Fruit fly (Drosophila melanogaster) whole organism, prepupa: Measurements from ENCODE around the gene CG42558.

Experiments used
- Blimp-1 ChIP-seq: fragments of 200-800 bp; sonication (Bioruptor generic); optimal IDR thresholded peaks from 3 replicates; lab custom pipeline; 2017; ENCODE audit warnings: missing biosample characterization, missing genetic modification characterization, mild to moderate bottlenecking, moderate library complexity, missing genetic modification reagents
- CG11294 ChIP-seq: fragments of 200-800 bp; sonication (Bioruptor generic); IDR thresholded peaks from 2 replicates; pipeline ENCODE4 v1.3.6; 2022; ENCODE audit warnings: missing biosample characterization, missing genetic modification characterization
- CG11902 ChIP-seq: fragments of 200-800 bp; sonication (Bioruptor generic); optimal IDR thresholded peaks from 3 replicates; lab custom pipeline; 2016; ENCODE audit warnings: missing biosample characterization, missing genetic modification characterization
- CG15336 ChIP-seq: fragments of 200-800 bp; sonication (Bioruptor generic); IDR thresholded peaks from 2 replicates; pipeline ENCODE4 v1.3.6; 2022; ENCODE audit warnings: missing biosample characterization, missing genetic modification characterization
- CG1621 ChIP-seq: fragments of 200-800 bp; sonication (Bioruptor generic); optimal IDR thresholded peaks from 3 replicates; lab custom pipeline; 2018; ENCODE audit warnings: missing biosample characterization, mild to moderate bottlenecking, missing genetic modification characterization
- CG16779 ChIP-seq: fragments of 200-800 bp; sonication (Bioruptor generic); optimal IDR thresholded peaks from 3 replicates; lab custom pipeline; 2017; ENCODE audit warnings: missing biosample characterization, mild to moderate bottlenecking, missing genetic modification characterization
- CG34406 ChIP-seq: fragments of 200-800 bp; sonication (Bioruptor generic); optimal IDR thresholded peaks from 3 replicates; lab custom pipeline; 2016; ENCODE audit warnings: missing biosample characterization, missing genetic modification characterization
- CG6163 ChIP-seq: fragments of 200-800 bp; sonication (Bioruptor generic); IDR thresholded peaks from 3 replicates; pipeline ENCODE4 v1.3.6; 2022; ENCODE audit warnings: missing biosample characterization, missing genetic modification characterization
- CG6276 ChIP-seq: fragments of 200-800 bp; sonication (Bioruptor generic); optimal IDR thresholded peaks from 2 replicates; lab custom pipeline; 2017; ENCODE audit warnings: missing biosample characterization, mild to moderate bottlenecking, missing genetic modification characterization
- CG6792 ChIP-seq: fragments of 200-800 bp; sonication (Bioruptor generic); optimal IDR thresholded peaks from 3 replicates; lab custom pipeline; 2016; ENCODE audit warnings: missing biosample characterization, missing genetic modification characterization
- CG7368 ChIP-seq: fragments of 200-800 bp; sonication (Bioruptor generic); optimal IDR thresholded peaks from 3 replicates; lab custom pipeline; 2016; ENCODE audit warnings: missing biosample characterization, missing genetic modification characterization
- CG8319 ChIP-seq: fragments of 200-800 bp; sonication (Bioruptor generic); optimal IDR thresholded peaks from 3 replicates; lab custom pipeline; 2016; ENCODE audit warnings: missing biosample characterization, missing genetic modification characterization
- CG8632 ChIP-seq: fragments of 200-800 bp; sonication (Bioruptor generic); optimal IDR thresholded peaks from 3 replicates; lab custom pipeline; 2016; ENCODE audit warnings: missing biosample characterization, missing genetic modification characterization
- Ets21C ChIP-seq: fragments of 200-800 bp; sonication (Bioruptor generic); optimal IDR thresholded peaks from 3 replicates; lab custom pipeline; 2016; ENCODE audit warnings: missing biosample characterization, missing genetic modification characterization
- Hr4 ChIP-seq: fragments of 200-800 bp; sonication (Bioruptor generic); optimal IDR thresholded peaks from 3 replicates; lab custom pipeline; 2016; ENCODE audit warnings: missing biosample characterization, missing genetic modification characterization
- Sox14 ChIP-seq: fragments of 200-800 bp; sonication (Bioruptor generic); optimal IDR thresholded peaks from 3 replicates; lab custom pipeline; 2016; ENCODE audit warnings: missing biosample characterization, missing genetic modification characterization
- Sox15 ChIP-seq: fragments of 200-800 bp; sonication (Bioruptor generic); optimal IDR thresholded peaks from 3 replicates; lab custom pipeline; 2016; ENCODE audit warnings: missing biosample characterization, missing genetic modification characterization
- acj6 ChIP-seq: fragments of 200-800 bp; sonication (Bioruptor generic); optimal IDR thresholded peaks from 3 replicates; lab custom pipeline; 2016; ENCODE audit warnings: missing biosample characterization, missing genetic modification characterization
- cyc ChIP-seq: fragments of 200-800 bp; sonication (Bioruptor generic); optimal IDR thresholded peaks from 3 replicates; lab custom pipeline; 2016; ENCODE audit warnings: missing biosample characterization, missing genetic modification characterization
- dac ChIP-seq: fragments of 200-800 bp; sonication (Bioruptor generic); optimal IDR thresholded peaks from 2 replicates; lab custom pipeline; 2017; ENCODE audit warnings: missing biosample characterization, mild to moderate bottlenecking, missing genetic modification characterization
- dsx ChIP-seq: fragments of 200-800 bp; optimal IDR thresholded peaks from 3 replicates; lab custom pipeline; 2019; ENCODE audit warnings: missing biosample characterization, mild to moderate bottlenecking, missing genetic modification characterization, moderate library complexity; ENCODE audit not compliant: poor library complexity, severe bottlenecking
- ss ChIP-seq, 2 experiments: fragments of 200-800 bp; sonication (Bioruptor generic); optimal IDR thresholded peaks; 2 replicates in 1 of 2; 3 replicates in 1 of 2; lab custom pipeline; 2017 to 2018; ENCODE audit warnings: mild to moderate bottlenecking in 2 of 2, missing biosample characterization in 2 of 2, missing genetic modification characterization in 2 of 2, moderate library complexity in 1 of 2

CG42558 gene

dm6 chr3R:29983073-29983544 lies 50.0 kb downstream of the CG42558 start, which contains the start of gene CG7896 (continued):
- TF ChIP-seq CG6163 (GFP tag; lab: Robert Waterston, UW) (peak; percentile 93), Ets21C (GFP tag; lab: Kevin White, UChicago) (peak; percentile 69), CG34406 (GFP tag; lab: Kevin White, UChicago) (peak; percentile 86), Hr4 (GFP tag; lab: Kevin White, UChicago) (peak; percentile 87), dsx (peak; percentile 76), CG11902 (GFP tag; lab: Kevin White, UChicago) (peak; percentile 76), CG6792 (peak; percentile 87), CG1621 (peak; percentile 50), Sox15 (GFP tag; lab: Kevin White, UChicago) (peak; percentile 75), CG11294 (peak; percentile 80), Blimp-1 (GFP tag; lab: Kevin White, UChicago) (peak; percentile 49), Sox14 (GFP tag; lab: Kevin White, UChicago) (peak; percentile 70), CG16779 (peak; percentile 51), cyc (GFP tag; lab: Kevin White, UChicago) (peak; percentile 77), dac (GFP tag; lab: Kevin White, UChicago) (peak; percentile 67), acj6 (peak; percentile 84), CG7368 (GFP tag; lab: Kevin White, UChicago) (peak; percentile 74), CG6276 (GFP tag; lab: Kevin White, UChicago) (peak; percentile 78), CG8319 (GFP tag; lab: Kevin White, UChicago) (peak; percentile 78), CG15336 (GFP tag; lab: Robert Waterston, UW) (peak; percentile 93)

- peak in 1 of 2 experiments; percentile 31 for TF ChIP-seq ss (GFP tag; optimal IDR thresholded peaks at IDR 0.05; lab: Kevin White, UChicago)
- TF ChIP-seq CG8632 (GFP tag; lab: Kevin White, UChicago), result no peak
Measured at dm6 chr3R:29983886-29984285, 50.8 kb downstream of the CG42558 start.
